Fruit fly (Drosophila melanogaster): ENCODE data around the gene eater.

eater gene

DNA sequence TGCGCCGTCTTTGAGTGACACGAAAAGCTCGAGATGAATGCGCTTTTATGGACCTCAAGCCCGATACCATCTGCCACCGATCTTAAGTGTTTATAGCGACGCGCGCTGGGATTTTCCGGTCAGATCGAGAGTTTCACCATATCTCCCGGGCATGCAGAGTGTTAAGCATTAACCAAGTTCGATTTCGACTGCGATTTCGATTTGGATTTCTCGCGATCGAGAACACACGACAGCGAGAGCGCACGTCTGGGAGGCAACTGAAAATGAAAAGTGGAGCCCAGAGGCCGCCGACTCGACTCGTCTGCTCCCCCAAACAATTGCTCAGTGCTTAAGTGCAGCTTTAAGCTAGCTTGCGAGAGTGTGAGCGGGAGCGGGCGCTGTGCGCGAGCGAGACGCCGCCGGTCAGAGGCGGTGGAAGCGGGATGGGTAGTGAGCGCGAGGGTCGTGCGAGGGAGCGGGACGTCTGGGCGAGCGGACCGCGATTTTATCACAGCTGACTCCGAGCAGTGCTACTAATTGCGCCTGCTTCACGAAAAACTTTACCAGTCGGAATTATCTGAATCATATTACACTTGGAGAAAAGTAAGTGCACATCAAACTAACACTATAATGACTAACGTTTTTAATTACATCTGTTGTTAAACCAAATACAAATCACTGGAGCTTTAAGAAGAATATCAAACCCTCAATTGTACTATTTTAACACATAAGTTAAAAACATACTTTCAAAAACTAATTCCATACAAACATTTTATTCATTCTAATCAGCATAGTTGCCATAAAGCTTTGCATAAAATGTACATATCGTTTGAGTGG lies 29.5 kb downstream of the eater start, which contains the start of gene spz (continued):
- TF ChIP-seq hbn (GFP tag; IDR thresholded peaks at IDR 0.05; ENCODE audit: partially characterized antibody) (0 out of 2 replicates have a peak, but pooled peaks have one; percentile 24), gfzf (GFP tag; optimal IDR thresholded peaks at IDR 0.05) (no peak), CG1603 (tag; optimal IDR thresholded peaks at IDR 0.05) (peak; percentile 50), CG18764 (GFP tag; optimal IDR thresholded peaks at IDR 0.05) (no peak), CG8944 (GFP tag; optimal IDR thresholded peaks at IDR 0.05) (no peak), E2f1 (GFP tag; IDR thresholded peaks at IDR 0.05) (no peak), HHEX (GFP tag; optimal IDR thresholded peaks at IDR 0.05) (no peak), CG34422 (GFP tag; IDR thresholded peaks at IDR 0.05) (0 out of 3 replicates have a peak, but pooled peaks have one; percentile 48), CG15601 (tag; optimal IDR thresholded peaks at IDR 0.05) (no peak), CG42726 (GFP tag; IDR thresholded peaks at IDR 0.05; ENCODE audit: partially characterized antibody) (no peak), CG1024 (GFP tag; IDR thresholded peaks at IDR 0.05) (no peak), fru (optimal IDR thresholded peaks at IDR 0.05) (no peak), CG15269 (tag; optimal IDR thresholded peaks at IDR 0.05) (peak; percentile 44), pb (GFP tag; optimal IDR thresholded peaks at IDR 0.05) (no peak), D19A (tag; optimal IDR thresholded peaks at IDR 0.05) (no peak), CG10147 (GFP tag; optimal IDR thresholded peaks at IDR 0.05) (no peak), CG3065 (GFP tag; optimal IDR thresholded peaks at IDR 0.05) (no peak), Eip74EF (GFP tag; optimal IDR thresholded peaks at IDR 0.05) (no peak), CG33213 (GFP tag; optimal IDR thresholded peaks at IDR 0.05) (no peak), tna (GFP tag; IDR thresholded peaks at IDR 0.05; ENCODE audit: partially characterized antibody) (no peak), MTF-1 (GFP tag; optimal IDR thresholded peaks at IDR 0.05; ENCODE audit: borderline replicate concordance) (no peak), Hand (GFP tag; optimal IDR thresholded peaks at IDR 0.05) (no peak), Usf (GFP tag; optimal IDR thresholded peaks at IDR 0.05) (no peak), CG12942 (GFP tag; optimal IDR thresholded peaks at IDR 0.05) (no peak), fd102C (GFP tag; optimal IDR thresholded peaks at IDR 0.05) (no peak), bigmax (GFP tag; optimal IDR thresholded peaks at IDR 0.05) (no peak), Trl (optimal IDR thresholded peaks at IDR 0.05) (peak; percentile 45 to 69), Trl (GFP tag; optimal IDR thresholded peaks at IDR 0.05) (no peak), dmrt99B (tag; optimal IDR thresholded peaks at IDR 0.05) (peak; percentile 64), CHES-1-like (GFP tag; optimal IDR thresholded peaks at IDR 0.05) (no peak), CG33557 (GFP tag; optimal IDR thresholded peaks at IDR 0.05) (no peak), CG12744 (GFP tag; optimal IDR thresholded peaks at IDR 0.05) (no peak), CG17361 (GFP tag; IDR thresholded peaks at IDR 0.05) (no peak), CG16779 (GFP tag; IDR thresholded peaks at IDR 0.05) (no peak), GATAe (GFP tag; conservative IDR thresholded peaks at IDR 0.05) (no peak), Adf1 (GFP tag; IDR thresholded peaks at IDR 0.05) (peak; percentile 54), BEAF-32 (GFP tag; optimal IDR thresholded peaks at IDR 0.05) (no peak), H15 (GFP tag; IDR thresholded peaks at IDR 0.05) (no peak), CG6683 (GFP tag; optimal IDR thresholded peaks at IDR 0.05) (no peak), nerfin-2 (GFP tag; IDR thresholded peaks at IDR 0.05; ENCODE audit: partially characterized antibody) (no peak), gce (GFP tag; IDR thresholded peaks at IDR 0.05) (no peak), ab (GFP tag; optimal IDR thresholded peaks at IDR 0.05) (no peak), CG10654 (GFP tag; optimal IDR thresholded peaks at IDR 0.05) (no peak), Hmx (GFP tag; optimal IDR thresholded peaks at IDR 0.05) (no peak), ATbp (GFP tag; optimal IDR thresholded peaks at IDR 0.05) (peak; percentile 37), kni (GFP tag; optimal IDR thresholded peaks at IDR 0.05) (peak; percentile 9), ken (GFP tag; IDR thresholded peaks at IDR 0.05) (no peak), Xbp1 (GFP tag; optimal IDR thresholded peaks at IDR 0.05) (peak; percentile 32), z (GFP tag; IDR thresholded peaks at IDR 0.05) (0 out of 3 replicates have a peak, but pooled peaks have one; percentile 36)
